Fruit fly (Drosophila melanogaster) S2 (cell line): ENCODE measurements around the gene Remo.

Experiments used
- CG8478 ChIP-seq: fragments of >200 bp; optimal IDR thresholded peaks from 2 replicates; lab custom pipeline; 2018
- CTCF ChIP-seq, 2 experiments: fragments of >200 bp; optimal IDR thresholded peaks; 2 replicates each; lab custom pipeline; 2018

DNA sequence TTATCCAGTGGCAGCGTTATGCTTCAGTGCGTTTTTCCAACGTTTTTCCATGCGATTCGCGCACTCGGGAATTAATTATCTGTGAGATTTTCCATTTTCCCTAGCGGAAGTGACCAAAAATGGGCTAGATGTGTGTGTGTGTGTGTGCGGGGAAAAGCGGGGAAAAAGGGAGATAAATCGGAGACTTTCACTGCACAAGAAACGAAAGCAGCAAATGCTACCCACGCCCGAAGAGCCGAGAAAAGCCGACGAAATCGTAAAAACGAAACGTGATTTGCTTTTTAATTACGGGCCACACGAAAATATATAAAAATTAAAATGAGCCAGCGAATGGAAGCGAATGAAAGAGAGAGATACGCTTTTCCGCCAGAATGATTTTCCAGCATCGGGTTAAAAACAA, 40.1 kb upstream of the Remo start:
- TF ChIP-seq CG8478 (lab: Kevin White, UChicago) (no peak), CTCF (optimal IDR thresholded peaks at IDR 0.05; lab: Kevin White, UChicago) (no peak)
